Fruit fly (Drosophila melanogaster) whole organism, embryonic: ENCODE results near the gene CG1309.

Experiments used
- Adf1 ChIP-seq: fragments of 200-800 bp; sonication (Bioruptor generic); IDR thresholded peaks from 2 replicates; pipeline ENCODE4 v1.3.6; 2022; ENCODE audit warnings: missing biosample characterization, missing genetic modification characterization
- C15 ChIP-seq: fragments of 200-800 bp; sonication (Bioruptor generic); IDR thresholded peaks from 3 replicates; pipeline ENCODE4 v1.3.6; 2022; ENCODE audit warnings: missing biosample characterization, missing genetic modification characterization
- CG10366 ChIP-seq: fragments of 200-800 bp; sonication (Bioruptor generic); IDR thresholded peaks from 2 replicates; pipeline ENCODE4 v1.3.6; 2022; ENCODE audit warnings: missing biosample characterization, missing genetic modification characterization
- CG10565 ChIP-seq: fragments of 200-800 bp; sonication (Bioruptor generic); optimal IDR thresholded peaks from 3 replicates; lab custom pipeline; 2016; ENCODE audit warnings: missing biosample characterization, mild to moderate bottlenecking, missing genetic modification characterization
- CG11247 ChIP-seq: fragments of 200-800 bp; sonication (Bioruptor generic); IDR thresholded peaks from 2 replicates; pipeline ENCODE4 v1.3.6; 2022; ENCODE audit warnings: missing biosample characterization, missing genetic modification characterization
- CG11504 ChIP-seq: fragments of 200-800 bp; sonication (Bioruptor generic); optimal IDR thresholded peaks from 3 replicates; lab custom pipeline; 2019; ENCODE audit warnings: missing biosample characterization, mild to moderate bottlenecking, missing genetic modification characterization, moderate library complexity
- CG12104 ChIP-seq: fragments of 200-800 bp; sonication (Bioruptor generic); optimal IDR thresholded peaks from 3 replicates; lab custom pipeline; 2016; ENCODE audit warnings: missing biosample characterization, missing genetic modification characterization
- CG12659 ChIP-seq: fragments of 200-800 bp; sonication (Bioruptor generic); optimal IDR thresholded peaks from 3 replicates; lab custom pipeline; 2017; ENCODE audit warnings: mild to moderate bottlenecking, missing biosample characterization, missing genetic modification reagents, missing genetic modification characterization
- CG12744 ChIP-seq: fragments of 200-800 bp; sonication (Bioruptor generic); optimal IDR thresholded peaks from 2 replicates; lab custom pipeline; 2016; ENCODE audit warnings: missing biosample characterization, missing genetic modification characterization
- CG12942 ChIP-seq: fragments of 200-800 bp; sonication (Bioruptor generic); optimal IDR thresholded peaks from 3 replicates; lab custom pipeline; 2016; ENCODE audit warnings: missing biosample characterization, missing genetic modification characterization
- CG13123 ChIP-seq: fragments of 200-800 bp; sonication (Bioruptor generic); optimal IDR thresholded peaks from 2 replicates; lab custom pipeline; 2016; ENCODE audit warnings: missing biosample characterization, missing genetic modification characterization
- CG14441 ChIP-seq: fragments of 200-800 bp; sonication (Bioruptor generic); IDR thresholded peaks from 2 replicates; pipeline ENCODE4 v1.3.6; 2022; ENCODE audit warnings: missing biosample characterization, missing genetic modification characterization
- CG14710 ChIP-seq: fragments of 200-800 bp; sonication (Bioruptor generic); optimal IDR thresholded peaks from 3 replicates; lab custom pipeline; 2019; ENCODE audit warnings: missing biosample characterization, mild to moderate bottlenecking, missing genetic modification characterization, moderate library complexity
- CG14965 ChIP-seq: fragments of 200-800 bp; sonication (Bioruptor generic); optimal IDR thresholded peaks from 2 replicates; lab custom pipeline; 2016; ENCODE audit warnings: missing biosample characterization, missing genetic modification characterization, borderline replicate concordance
- CG1603 ChIP-seq: fragments of 200-800 bp; sonication (Bioruptor generic); optimal IDR thresholded peaks from 2 replicates; lab custom pipeline; 2019; ENCODE audit warnings: missing biosample characterization, mild to moderate bottlenecking, missing genetic modification characterization, moderate library complexity
- CG18262 ChIP-seq: fragments of 200-800 bp; optimal IDR thresholded peaks from 3 replicates; lab custom pipeline; 2019; ENCODE audit warnings: missing biosample characterization, mild to moderate bottlenecking, missing genetic modification characterization, moderate library complexity
- CG18599 ChIP-seq: fragments of 200-800 bp; sonication (Bioruptor generic); optimal IDR thresholded peaks from 3 replicates; lab custom pipeline; 2017; ENCODE audit warnings: missing biosample characterization, missing genetic modification characterization, mild to moderate bottlenecking, moderate library complexity, missing genetic modification reagents
- CG2129 ChIP-seq: fragments of 200-800 bp; sonication (Bioruptor generic); IDR thresholded peaks from 2 replicates; pipeline ENCODE4 v1.3.6; 2022; ENCODE audit warnings: missing biosample characterization, missing genetic modification characterization; ENCODE audit not compliant: partially characterized antibody
- CG43689 ChIP-seq: fragments of 200-800 bp; sonication (Bioruptor generic); IDR thresholded peaks from 2 replicates; pipeline ENCODE4 v1.3.6; 2022; ENCODE audit warnings: missing biosample characterization, missing genetic modification characterization
- CG5953 ChIP-seq: fragments of 200-800 bp; sonication (Bioruptor generic); IDR thresholded peaks from 2 replicates; pipeline ENCODE4 v1.3.6; 2022; ENCODE audit warnings: missing biosample characterization, missing genetic modification characterization
- CG8478 ChIP-seq: fragments of >200 bp; optimal IDR thresholded peaks from 2 replicates; lab custom pipeline; 2018
- CG9876 ChIP-seq: fragments of 200-800 bp; sonication (Bioruptor generic); optimal IDR thresholded peaks from 2 replicates; lab custom pipeline; 2016; ENCODE audit warnings: missing biosample characterization, missing genetic modification characterization
- Chrac-16 ChIP-seq: fragments of 200-800 bp; sonication (Bioruptor generic); optimal IDR thresholded peaks from 3 replicates; lab custom pipeline; 2016; ENCODE audit warnings: missing biosample characterization, missing genetic modification characterization
- Deaf1 ChIP-seq: fragments of 200-800 bp; optimal IDR thresholded peaks from 3 replicates; lab custom pipeline; 2019; ENCODE audit warnings: missing biosample characterization, mild to moderate bottlenecking, missing genetic modification characterization, moderate library complexity
- Drgx ChIP-seq: fragments of 200-800 bp; sonication (Bioruptor generic); IDR thresholded peaks from 2 replicates; pipeline ENCODE4 v1.3.6; 2022; ENCODE audit warnings: missing biosample characterization, missing genetic modification characterization
- E2f2 ChIP-seq: fragments of 200-800 bp; sonication (Bioruptor generic); IDR thresholded peaks from 2 replicates; pipeline ENCODE4 v1.3.6; 2022; ENCODE audit warnings: missing biosample characterization, missing genetic modification characterization
- H15 ChIP-seq: fragments of 200-800 bp; sonication (Bioruptor generic); IDR thresholded peaks from 3 replicates; pipeline ENCODE4 v1.3.6; 2022; ENCODE audit warnings: missing biosample characterization, missing genetic modification characterization
- Hey ChIP-seq: fragments of 200-800 bp; sonication (Bioruptor generic); optimal IDR thresholded peaks from 3 replicates; lab custom pipeline; 2018; ENCODE audit warnings: missing biosample characterization, mild to moderate bottlenecking, missing genetic modification characterization
- Med ChIP-seq: fragments of 200-800 bp; sonication (Bioruptor generic); peaks from one replicate; lab custom pipeline; 2016; ENCODE audit warnings: missing biosample characterization, missing genetic modification characterization, mild to moderate bottlenecking, inconsistent platforms, moderate library complexity
- Oaz ChIP-seq: fragments of 200-800 bp; sonication (Bioruptor generic); IDR thresholded peaks from 2 replicates; pipeline ENCODE4 v1.3.6; 2022; ENCODE audit warnings: missing biosample characterization, missing genetic modification characterization
- Pdp1 ChIP-seq, 2 experiments: fragments of 200-800 bp; sonication (Bioruptor generic); optimal IDR thresholded peaks; 3 replicates each; lab custom pipeline; 2016; ENCODE audit warnings: missing biosample characterization in 2 of 2, missing genetic modification characterization in 2 of 2, mild to moderate bottlenecking in 1 of 2, moderate library complexity in 1 of 2
- Poxn ChIP-seq: fragments of 200-800 bp; sonication (Bioruptor generic); IDR thresholded peaks from 2 replicates; pipeline ENCODE4 v1.3.6; 2022; ENCODE audit warnings: missing biosample characterization, missing genetic modification characterization
- Sox102F ChIP-seq: fragments of 200-800 bp; sonication (Bioruptor generic); optimal IDR thresholded peaks from 2 replicates; lab custom pipeline; 2018; ENCODE audit warnings: missing biosample characterization, mild to moderate bottlenecking, missing genetic modification characterization, moderate library complexity
- Tbp ChIP-seq: fragments of >200 bp; optimal IDR thresholded peaks from 2 replicates; lab custom pipeline; 2018; ENCODE audit warnings: missing biosample characterization, missing genetic modification characterization
- ara ChIP-seq: fragments of 200-800 bp; sonication (Bioruptor generic); IDR thresholded peaks from 2 replicates; pipeline ENCODE4 v1.3.6; 2022; ENCODE audit warnings: missing biosample characterization, missing genetic modification characterization
- bab2 ChIP-seq: fragments of 200-800 bp; sonication (Bioruptor generic); optimal IDR thresholded peaks from 2 replicates; lab custom pipeline; 2016; ENCODE audit warnings: missing biosample characterization, missing genetic modification characterization
- bcd ChIP-seq: fragments of 200-800 bp; sonication (Bioruptor generic); optimal IDR thresholded peaks from 2 replicates; lab custom pipeline; 2017; ENCODE audit warnings: missing biosample characterization, mild to moderate bottlenecking, missing genetic modification characterization
- bowl ChIP-seq: fragments of 200-800 bp; sonication (Bioruptor generic); IDR thresholded peaks from 2 replicates; pipeline ENCODE4 v1.3.6; 2022; ENCODE audit warnings: missing biosample characterization, missing genetic modification characterization
- cad ChIP-seq: fragments of >200 bp; optimal IDR thresholded peaks from 2 replicates; lab custom pipeline; 2017; ENCODE audit warnings: missing biosample characterization, missing genetic modification characterization
- eve ChIP-seq, 2 experiments: fragments of >200 bp; optimal IDR thresholded peaks; 2 replicates each; lab custom pipeline; 2017; ENCODE audit warnings: missing biosample characterization in 2 of 2, missing genetic modification characterization in 2 of 2
- gcm ChIP-seq: fragments of 200-800 bp; sonication (Bioruptor generic); optimal IDR thresholded peaks from 2 replicates; lab custom pipeline; 2019; ENCODE audit warnings: missing biosample characterization, mild to moderate bottlenecking, missing genetic modification characterization, moderate library complexity
- gcm2 ChIP-seq: fragments of 200-800 bp; sonication (Bioruptor generic); optimal IDR thresholded peaks from 2 replicates; lab custom pipeline; 2016; ENCODE audit warnings: missing biosample characterization, missing genetic modification characterization
- hth ChIP-seq: fragments of >200 bp; optimal IDR thresholded peaks from 2 replicates; lab custom pipeline; 2017; ENCODE audit warnings: inconsistent platforms
- inv ChIP-seq: fragments of 200-800 bp; sonication (Bioruptor generic); IDR thresholded peaks from 2 replicates; pipeline ENCODE4 v1.3.6; 2022; ENCODE audit warnings: missing biosample characterization, missing genetic modification characterization; ENCODE audit not compliant: partially characterized antibody
- lmd ChIP-seq: fragments of 200-800 bp; sonication (Bioruptor generic); IDR thresholded peaks from 2 replicates; pipeline ENCODE4 v1.3.6; 2022; ENCODE audit warnings: missing biosample characterization, missing genetic modification characterization
- pb ChIP-seq: fragments of 200-800 bp; sonication (Bioruptor generic); optimal IDR thresholded peaks from 3 replicates; lab custom pipeline; 2016; ENCODE audit warnings: missing biosample characterization, missing genetic modification characterization
- pita ChIP-seq: fragments of 200-800 bp; sonication (Bioruptor generic); optimal IDR thresholded peaks from 2 replicates; lab custom pipeline; 2017; ENCODE audit warnings: missing biosample characterization, mild to moderate bottlenecking, missing genetic modification characterization
- sima ChIP-seq: fragments of 200-800 bp; sonication (Bioruptor generic); optimal IDR thresholded peaks from 2 replicates; lab custom pipeline; 2016; ENCODE audit warnings: missing biosample characterization, missing genetic modification characterization
- slou ChIP-seq: fragments of 200-800 bp; sonication (Bioruptor generic); optimal IDR thresholded peaks from 3 replicates; lab custom pipeline; 2016; ENCODE audit warnings: missing biosample characterization, missing genetic modification characterization
- tap ChIP-seq: fragments of 200-800 bp; optimal IDR thresholded peaks from 3 replicates; lab custom pipeline; 2019; ENCODE audit warnings: missing biosample characterization, mild to moderate bottlenecking, missing genetic modification characterization, moderate library complexity
- vvl ChIP-seq: fragments of 200-800 bp; sonication (Bioruptor generic); IDR thresholded peaks from 2 replicates; pipeline ENCODE4 v1.3.6; 2022; ENCODE audit warnings: missing biosample characterization, missing genetic modification characterization
- yki ChIP-seq: fragments of >200 bp; optimal IDR thresholded peaks from 3 replicates; lab custom pipeline; 2018
- z ChIP-seq: fragments of 200-800 bp; sonication (Bioruptor generic); IDR thresholded peaks from 3 replicates; pipeline ENCODE4 v1.3.6; 2022; ENCODE audit warnings: missing biosample characterization, missing genetic modification characterization

The CG1309 gene

dm6 chr3L:4229365-4229967 is 29.8 kb upstream of the CG1309 start (continued):
- peak; percentile 4 for TF ChIP-seq CG18262 (tag; lab: Kevin White, UChicago)
- no peak for TF ChIP-seq Chrac-16 (GFP tag; lab: Kevin White, UChicago)
- TF ChIP-seq Adf1 (GFP tag; lab: Robert Waterston, UW) = no peak
- TF ChIP-seq bab2 (GFP tag; lab: Kevin White, UChicago) = no peak
- no peak for TF ChIP-seq yki (lab: Kevin White, UChicago)
- TF ChIP-seq CG8478 (lab: Kevin White, UChicago) = no peak
- TF ChIP-seq sima (GFP tag; lab: Kevin White, UChicago) = no peak
- no peak for TF ChIP-seq bowl (GFP tag; lab: Robert Waterston, UW)
- peak in 1 of 2 experiments; percentile 13 for TF ChIP-seq Pdp1 (GFP tag; optimal IDR thresholded peaks at IDR 0.05; lab: Kevin White, UChicago)
- TF ChIP-seq cad (GFP tag; lab: Kevin White, UChicago) = peak; percentile 7
- peak; percentile 66 for TF ChIP-seq vvl (GFP tag; lab: Robert Waterston, UW)
- TF ChIP-seq tap (tag; lab: Kevin White, UChicago) = no peak
- TF ChIP-seq lmd = no peak
- no peak for TF ChIP-seq CG43689 (GFP tag; lab: Robert Waterston, UW)
- TF ChIP-seq z = no peak
- no peak for TF ChIP-seq Drgx (GFP tag; lab: Robert Waterston, UW)
- TF ChIP-seq C15 (GFP tag; lab: Robert Waterston, UW) = no peak
- no peak for TF ChIP-seq slou (GFP tag; lab: Kevin White, UChicago)
- no peak for TF ChIP-seq Tbp (GFP tag; lab: Kevin White, UChicago)
- TF ChIP-seq pita (GFP tag; lab: Kevin White, UChicago) = no peak
- no peak for TF ChIP-seq CG9876 (GFP tag; lab: Kevin White, UChicago)
- peak; percentile 19 for TF ChIP-seq Med (GFP tag; lab: Kevin White, UChicago)
- no peak for TF ChIP-seq Oaz (GFP tag; lab: Robert Waterston, UW)
- no peak for TF ChIP-seq Poxn
- no peak for TF ChIP-seq CG10366 (GFP tag; lab: Robert Waterston, UW)
- TF ChIP-seq Hey (tag; lab: Kevin White, UChicago) = no peak
- no peak for TF ChIP-seq CG18599
- no peak for TF ChIP-seq CG14965
- no peak for TF ChIP-seq Deaf1 (tag; lab: Kevin White, UChicago)
- no peak for TF ChIP-seq CG12104 (GFP tag; lab: Kevin White, UChicago)
- TF ChIP-seq CG5953 (GFP tag; lab: Robert Waterston, UW) = no peak
- no peak for TF ChIP-seq CG10565 (GFP tag; lab: Kevin White, UChicago)
- TF ChIP-seq Sox102F (GFP tag; lab: Kevin White, UChicago) = peak; percentile 9
- no peak for TF ChIP-seq bcd (GFP tag; lab: Kevin White, UChicago)
- no peak for TF ChIP-seq CG12942 (GFP tag; lab: Kevin White, UChicago)
- TF ChIP-seq CG12744 (GFP tag; lab: Kevin White, UChicago) = no peak
- no peak for TF ChIP-seq CG11247
- no peak for TF ChIP-seq ara
- TF ChIP-seq gcm (GFP tag; lab: Kevin White, UChicago) = no peak
- no peak for TF ChIP-seq H15
- peak; percentile 3 for TF ChIP-seq CG1603 (tag; lab: Kevin White, UChicago)
- no peak for TF ChIP-seq hth (lab: Kevin White, UChicago)
- TF ChIP-seq CG11504 (tag; lab: Kevin White, UChicago) = no peak
- no peak for TF ChIP-seq CG12659
- TF ChIP-seq CG13123 = no peak
- no peak for TF ChIP-seq CG14441 (GFP tag; lab: Robert Waterston, UW)
- no peak for TF ChIP-seq eve (GFP tag; optimal IDR thresholded peaks at IDR 0.05; lab: Kevin White, UChicago)
- TF ChIP-seq CG2129 (GFP tag; lab: Robert Waterston, UW) = no peak
- TF ChIP-seq CG14710 (tag; lab: Kevin White, UChicago) = no peak
- no peak for TF ChIP-seq E2f2
- no peak for TF ChIP-seq pb (GFP tag; lab: Kevin White, UChicago)
- TF ChIP-seq gcm2 = no peak
- no peak for TF ChIP-seq inv (GFP tag; lab: Robert Waterston, UW)
